Fruit fly (Drosophila melanogaster): ENCODE data around the gene Bin1.

dm6 chr3R:16190183-16190763 lies 909 bp upstream of the Bin1 start:
- no peak for TF ChIP-seq CG2712 (tag; optimal IDR thresholded peaks at IDR 0.05)
- TF ChIP-seq CG4854 (GFP tag; optimal IDR thresholded peaks at IDR 0.05): no peak
- no peak for TF ChIP-seq zen2 (GFP tag; IDR thresholded peaks at IDR 0.05; ENCODE audit: partially characterized antibody)
- TF ChIP-seq CG4730 (GFP tag; IDR thresholded peaks at IDR 0.05): no peak
- TF ChIP-seq HmgD (GFP tag; optimal IDR thresholded peaks at IDR 0.05): no peak
